Worm (Caenorhabditis elegans) whole organism, L3 larva: ENCODE results near the gene C10B5.1.

Experiments used
- ZK546.5 ChIP-seq: sonication (generic microtip); optimal IDR thresholded peaks from 2 replicates; lab custom pipeline; 2017; ENCODE audit warnings: missing biosample characterization, missing genetic modification characterization
- ama-1 ChIP-seq: fragments of 150-350 bp; optimal IDR thresholded peaks from 2 replicates; lab custom pipeline; 2018
- ceh-28 ChIP-seq: fragments of 150-350 bp; optimal IDR thresholded peaks from 2 replicates; lab custom pipeline; 2014; ENCODE audit warnings: missing biosample characterization, missing genetic modification reagents, missing genetic modification characterization
- ceh-82 ChIP-seq: fragments of 150-350 bp; optimal IDR thresholded peaks from 2 replicates; lab custom pipeline; 2014; ENCODE audit warnings: missing biosample characterization, missing genetic modification characterization
- ceh-9 ChIP-seq: sonication (generic microtip); optimal IDR thresholded peaks from 2 replicates; lab custom pipeline; 2018; ENCODE audit warnings: missing biosample characterization, missing genetic modification characterization
- daf-12 ChIP-seq: fragments of 150-350 bp; optimal IDR thresholded peaks from 2 replicates; lab custom pipeline; 2014; ENCODE audit warnings: missing biosample characterization, missing genetic modification reagents, missing genetic modification characterization
- egl-27 ChIP-seq: sonication (generic microtip); optimal IDR thresholded peaks from 4 replicates; lab custom pipeline; 2017; ENCODE audit warnings: missing biosample characterization, missing genetic modification reagents, missing genetic modification characterization
- egl-5 ChIP-seq: fragments of 150-350 bp; optimal IDR thresholded peaks from 2 replicates; lab custom pipeline; 2017; ENCODE audit warnings: missing biosample characterization, missing genetic modification reagents, missing genetic modification characterization, inconsistent platforms
- elt-1 ChIP-seq: fragments of 150-350 bp; optimal IDR thresholded peaks from 2 replicates; lab custom pipeline; 2014; ENCODE audit warnings: missing biosample characterization, missing genetic modification characterization
- elt-3 ChIP-seq, 3 experiments: fragments of 150-350 bp in 1 of 3; sonication (generic microtip) in 2 of 3; optimal IDR thresholded peaks; 2 replicates in 2 of 3; 4 replicates in 1 of 3; lab custom pipeline; 2014 to 2017; ENCODE audit warnings: missing biosample characterization in 3 of 3, missing genetic modification characterization in 3 of 3
- eor-1 ChIP-seq, 2 experiments: fragments of 150-350 bp; optimal IDR thresholded peaks; 2 replicates each; lab custom pipeline; 2014 to 2018; ENCODE audit warnings: missing biosample characterization in 2 of 2, missing genetic modification characterization in 2 of 2
- fkh-2 ChIP-seq: fragments of 150-350 bp; optimal IDR thresholded peaks from 2 replicates; lab custom pipeline; 2014; ENCODE audit warnings: missing biosample characterization, missing genetic modification reagents, missing genetic modification characterization
- hmg-11 ChIP-seq: sonication (generic microtip); optimal IDR thresholded peaks from 2 replicates; lab custom pipeline; 2016; ENCODE audit warnings: missing genetic modification characterization, missing compliant biosample characterization
- jun-1 ChIP-seq: fragments of 150-350 bp; optimal IDR thresholded peaks from 2 replicates; lab custom pipeline; 2014; ENCODE audit warnings: missing biosample characterization, missing genetic modification reagents, missing genetic modification characterization
- lin-15B ChIP-seq: fragments of 150-350 bp; optimal IDR thresholded peaks from 2 replicates; lab custom pipeline; 2014; ENCODE audit warnings: missing biosample characterization, missing genetic modification characterization
- lin-39 ChIP-seq: fragments of 150-350 bp; optimal IDR thresholded peaks from 2 replicates; lab custom pipeline; 2018; ENCODE audit warnings: missing biosample characterization, missing genetic modification reagents, missing genetic modification characterization
- lsy-12 ChIP-seq: sonication (generic microtip); optimal IDR thresholded peaks from 2 replicates; lab custom pipeline; 2016; ENCODE audit warnings: mild to moderate bottlenecking, missing genetic modification characterization, missing compliant biosample characterization
- mdl-1 ChIP-seq: fragments of 150-350 bp; optimal IDR thresholded peaks from 2 replicates; lab custom pipeline; 2014; ENCODE audit warnings: missing biosample characterization, missing genetic modification characterization
- mml-1 ChIP-seq: fragments of 150-350 bp; sonication (generic microtip); optimal IDR thresholded peaks from 3 replicates; lab custom pipeline; 2014; ENCODE audit warnings: missing biosample characterization, missing genetic modification characterization
- nfya-1 ChIP-seq: sonication (generic microtip); optimal IDR thresholded peaks from 2 replicates; lab custom pipeline; 2017; ENCODE audit warnings: missing genetic modification characterization, mild to moderate bottlenecking, missing compliant biosample characterization, antibody characterized with exemption, moderate library complexity; ENCODE audit not compliant: insufficient read depth
- nhr-11 ChIP-seq: fragments of 150-350 bp; optimal IDR thresholded peaks from 2 replicates; lab custom pipeline; 2014; ENCODE audit warnings: missing biosample characterization, missing genetic modification characterization
- nhr-12 ChIP-seq: fragments of 150-350 bp; optimal IDR thresholded peaks from 2 replicates; lab custom pipeline; 2014; ENCODE audit warnings: missing biosample characterization, missing genetic modification characterization
- nhr-237 ChIP-seq: fragments of 150-350 bp; optimal IDR thresholded peaks from 2 replicates; lab custom pipeline; 2014; ENCODE audit warnings: missing biosample characterization, missing genetic modification characterization
- nhr-25 ChIP-seq: sonication (generic microtip); optimal IDR thresholded peaks from 2 replicates; lab custom pipeline; 2017; ENCODE audit warnings: missing biosample characterization, missing genetic modification characterization
- nhr-28 ChIP-seq: fragments of 150-350 bp; optimal IDR thresholded peaks from 2 replicates; lab custom pipeline; 2014; ENCODE audit warnings: missing biosample characterization, missing genetic modification characterization
- nhr-43 ChIP-seq: sonication (generic microtip); optimal IDR thresholded peaks from 2 replicates; lab custom pipeline; 2016; ENCODE audit warnings: mild to moderate bottlenecking, missing genetic modification characterization, missing compliant biosample characterization; ENCODE audit not compliant: poor library complexity, severe bottlenecking
- nhr-67 ChIP-seq: fragments of 150-350 bp; optimal IDR thresholded peaks from 2 replicates; lab custom pipeline; 2014; ENCODE audit warnings: missing biosample characterization, missing genetic modification characterization
- nhr-76 ChIP-seq: fragments of 150-350 bp; sonication (generic microtip); optimal IDR thresholded peaks from 5 replicates; lab custom pipeline; 2014; ENCODE audit warnings: missing biosample characterization, missing genetic modification characterization
- pha-4 ChIP-seq: fragments of 150-350 bp; optimal IDR thresholded peaks from 2 replicates; lab custom pipeline; 2014; ENCODE audit warnings: missing biosample characterization, missing genetic modification reagents, missing genetic modification characterization
- pqm-1 ChIP-seq: fragments of 150-350 bp; optimal IDR thresholded peaks from 2 replicates; lab custom pipeline; 2017; ENCODE audit warnings: missing biosample characterization, missing genetic modification characterization, inconsistent platforms
- sea-2 ChIP-seq: fragments of 150-350 bp; sonication (generic microtip); optimal IDR thresholded peaks from 4 replicates; lab custom pipeline; 2014; ENCODE audit warnings: missing biosample characterization, missing genetic modification reagents, missing genetic modification characterization
- skn-1 ChIP-seq: fragments of 150-350 bp; optimal IDR thresholded peaks from 2 replicates; lab custom pipeline; 2014; ENCODE audit warnings: missing biosample characterization, missing genetic modification characterization
- snpc-4 ChIP-seq: fragments of 150-350 bp; optimal IDR thresholded peaks from 2 replicates; lab custom pipeline; 2014; ENCODE audit warnings: missing biosample characterization, missing genetic modification characterization
- tbx-2 ChIP-seq: sonication (generic microtip); optimal IDR thresholded peaks from 2 replicates; lab custom pipeline; 2016; ENCODE audit warnings: mild to moderate bottlenecking, missing genetic modification characterization, missing compliant biosample characterization
- unc-39 ChIP-seq: sonication (generic microtip); optimal IDR thresholded peaks from 4 replicates; lab custom pipeline; 2017; ENCODE audit warnings: missing biosample characterization, missing genetic modification characterization
- unc-62 ChIP-seq: fragments of 150-350 bp; sonication (generic microtip); optimal IDR thresholded peaks from 4 replicates; lab custom pipeline; 2014; ENCODE audit warnings: missing biosample characterization, missing genetic modification reagents, missing genetic modification characterization
- zag-1 ChIP-seq: fragments of 150-350 bp; optimal IDR thresholded peaks from 2 replicates; lab custom pipeline; 2014; ENCODE audit warnings: missing biosample characterization, missing genetic modification characterization
- ztf-11 ChIP-seq: fragments of 150-350 bp; optimal IDR thresholded peaks from 2 replicates; lab custom pipeline; 2014; ENCODE audit warnings: missing biosample characterization, missing genetic modification characterization
- ztf-4 ChIP-seq: fragments of 150-350 bp; optimal IDR thresholded peaks from 2 replicates; lab custom pipeline; 2014; ENCODE audit warnings: missing biosample characterization, missing genetic modification characterization

Gene C10B5.1

ce11 chrV:8552460-8552859, 28.6 kb upstream of the C10B5.1 start, which contains the start of gene acr-15:
Gene acr-15 (plus strand): TSS chrV:8552695.
- TF ChIP-seq egl-5 (tag; lab: Kevin White, UChicago) (peak; percentile 97), ceh-28 (tag; lab: Kevin White, UChicago) (no peak)

ce11 chrV:8555955-8556354, 25.1 kb upstream of the C10B5.1 start:
- TF ChIP-seq nhr-43 (no peak), hmg-11 (tag; lab: Kevin White, UChicago) (no peak), lin-15B (tag; lab: Kevin White, UChicago) (no peak), daf-12 (no peak), nhr-237 (tag; lab: Kevin White, UChicago) (no peak)

ce11 chrV:8560916-8561315, 20.1 kb upstream of the C10B5.1 start, which contains the start of gene acr-16:
Gene acr-16 (plus strand): TSS chrV:8561216.
- TF ChIP-seq ztf-11 (tag; lab: Kevin White, UChicago) (no peak), egl-27 (no peak), nhr-67 (tag; lab: Kevin White, UChicago) (no peak), daf-12 (no peak), nhr-28 (tag; lab: Kevin White, UChicago) (no peak), nhr-12 (tag; lab: Kevin White, UChicago) (no peak), ZK546.5 (no peak), nhr-237 (tag; lab: Kevin White, UChicago) (no peak), skn-1 (tag; lab: Kevin White, UChicago) (no peak), zag-1 (tag; lab: Kevin White, UChicago) (no peak), nhr-11 (tag; lab: Kevin White, UChicago) (no peak), ceh-9 (tag; lab: Kevin White, UChicago) (no peak), pha-4 (tag; lab: Kevin White, UChicago) (no peak), nhr-76 (tag; lab: Kevin White, UChicago) (no peak), snpc-4 (tag; lab: Kevin White, UChicago) (no peak), nfya-1 (tag; lab: Kevin White, UChicago) (no peak)

ce11 chrV:8565075-8565474, 16.0 kb upstream of the C10B5.1 start, which contains the start of gene F25G6.8:
Gene F25G6.8 (minus strand): TSS chrV:8565175.
- TF ChIP-seq ceh-82 (tag; lab: Kevin White, UChicago) (no peak), jun-1 (no peak), elt-3 (tag; optimal IDR thresholded peaks at IDR 0.05; lab: Kevin White, UChicago) (no peak), mdl-1 (tag; lab: Kevin White, UChicago) (no peak), lin-39 (tag; lab: Kevin White, UChicago) (no peak), lsy-12 (tag; lab: Kevin White, UChicago) (no peak), ztf-4 (no peak), sea-2 (GFP tag; lab: Kevin White, UChicago) (no peak), ama-1 (lab: Kevin White, UChicago) (no peak), mml-1 (tag; lab: Kevin White, UChicago) (no peak), elt-1 (tag; lab: Kevin White, UChicago) (no peak), ztf-11 (tag; lab: Kevin White, UChicago) (no peak), egl-5 (tag; lab: Kevin White, UChicago) (no peak), unc-62 (GFP tag; lab: Kevin White, UChicago) (no peak), fkh-2 (tag; lab: Kevin White, UChicago) (no peak), eor-1 (tag; optimal IDR thresholded peaks at IDR 0.05; lab: Kevin White, UChicago) (no peak), nhr-25 (tag; lab: Kevin White, UChicago) (no peak)
- TF ChIP-seq, all 47 proteins: peak for 0

ce11 chrV:8569172-8569571, 11.9 kb upstream of the C10B5.1 start:
- TF ChIP-seq skn-1 (tag; lab: Kevin White, UChicago) (no peak), pqm-1 (tag; lab: Kevin White, UChicago) (no peak), nhr-76 (tag; lab: Kevin White, UChicago) (no peak), tbx-2 (no peak), fkh-2 (tag; lab: Kevin White, UChicago) (no peak), ztf-11 (tag; lab: Kevin White, UChicago) (no peak), nhr-28 (tag; lab: Kevin White, UChicago) (no peak), unc-39 (tag; lab: Kevin White, UChicago) (no peak), sea-2 (GFP tag; lab: Kevin White, UChicago) (no peak), ZK546.5 (no peak), ceh-82 (tag; lab: Kevin White, UChicago) (no peak), elt-3 (tag; optimal IDR thresholded peaks at IDR 0.05; lab: Kevin White, UChicago) (no peak), daf-12 (no peak), snpc-4 (tag; lab: Kevin White, UChicago) (no peak), nhr-67 (tag; lab: Kevin White, UChicago) (no peak)
